Worm (Caenorhabditis elegans) whole organism, young adult: ENCODE results near the gene Y54G2A.7.

Source experiments
- B0035.1 ChIP-seq: sonication (generic microtip); optimal IDR thresholded peaks from 2 replicates; lab custom pipeline; 2016; ENCODE audit warnings: missing genetic modification characterization, mild to moderate bottlenecking, missing compliant biosample characterization, missing genotype, missing genetic modification reagents
- C17E4.6 ChIP-seq: fragments of 200-800 bp; sonication (Bioruptor generic); IDR thresholded peaks from 2 replicates; pipeline ENCODE4 v1.3.6; 2022; ENCODE audit warnings: missing genetic modification reagents, missing genetic modification characterization, missing compliant biosample characterization
- F52B5.7 ChIP-seq: sonication (generic microtip); optimal IDR thresholded peaks from 2 replicates; lab custom pipeline; 2016; ENCODE audit warnings: mild to moderate bottlenecking, missing genetic modification characterization, missing compliant biosample characterization
- K12H6.12 ChIP-seq: fragments of 200-800 bp; sonication (Bioruptor generic); optimal IDR thresholded peaks from 2 replicates; lab custom pipeline; 2018; ENCODE audit warnings: mild to moderate bottlenecking, missing genetic modification characterization, missing compliant biosample characterization
- Y53G8AR.9 ChIP-seq: fragments of 200-800 bp; sonication (Bioruptor generic); conservative IDR thresholded peaks from 2 replicates; pipeline ENCODE4 v1.3.6; 2022; ENCODE audit warnings: missing genetic modification reagents, missing genetic modification characterization, missing compliant biosample characterization
- Y67H2A.10 ChIP-seq: fragments of 200-800 bp; sonication (Bioruptor generic); conservative IDR thresholded peaks from 2 replicates; pipeline ENCODE4 v1.3.6; 2022; ENCODE audit warnings: missing genetic modification reagents, missing genetic modification characterization, missing compliant biosample characterization
- aptf-3 ChIP-seq: fragments of 200-800 bp; sonication (Bioruptor generic); IDR thresholded peaks from 2 replicates; pipeline ENCODE4 v1.3.6; 2022; ENCODE audit warnings: missing genetic modification characterization, missing compliant biosample characterization
- athp-1 ChIP-seq: sonication (generic microtip); optimal IDR thresholded peaks from 2 replicates; lab custom pipeline; 2017; ENCODE audit warnings: mild to moderate bottlenecking, missing genetic modification characterization, missing compliant biosample characterization
- attf-3 ChIP-seq: fragments of 200-800 bp; sonication (Bioruptor generic); conservative IDR thresholded peaks from 2 replicates; pipeline ENCODE4 v1.3.6; 2022; ENCODE audit warnings: missing genetic modification reagents, missing genetic modification characterization, missing compliant biosample characterization
- ceh-58 ChIP-seq: fragments of 200-800 bp; sonication (Bioruptor generic); IDR thresholded peaks from 2 replicates; pipeline ENCODE4 v1.3.6; 2022; ENCODE audit warnings: missing genetic modification characterization, missing compliant biosample characterization
- ceh-91 ChIP-seq: fragments of 200-800 bp; sonication (Bioruptor generic); IDR thresholded peaks from 2 replicates; pipeline ENCODE4 v1.3.6; 2022; ENCODE audit warnings: missing genetic modification reagents, missing genetic modification characterization, missing compliant biosample characterization
- die-1 ChIP-seq: sonication (generic microtip); optimal IDR thresholded peaks from 2 replicates; lab custom pipeline; 2016; ENCODE audit warnings: missing genotype, mild to moderate bottlenecking, missing genetic modification characterization, missing compliant biosample characterization
- efl-1 ChIP-seq: fragments of 150-350 bp; optimal IDR thresholded peaks from 2 replicates; lab custom pipeline; 2014; ENCODE audit warnings: missing biosample characterization, missing genetic modification reagents, missing genetic modification characterization
- egrh-3 ChIP-seq: fragments of 200-800 bp; sonication (Bioruptor generic); IDR thresholded peaks from 2 replicates; pipeline ENCODE4 v1.3.6; 2022; ENCODE audit warnings: missing genetic modification reagents, missing genetic modification characterization, missing compliant biosample characterization
- hlh-26 ChIP-seq: fragments of 200-800 bp; sonication (Bioruptor generic); conservative IDR thresholded peaks from 2 replicates; pipeline ENCODE4 v1.3.6; 2022; ENCODE audit warnings: missing genetic modification reagents, missing genetic modification characterization, missing compliant biosample characterization
- lag-1 ChIP-seq: fragments of 200-800 bp; sonication (Bioruptor generic); IDR thresholded peaks from 2 replicates; pipeline ENCODE4 v1.3.6; 2022; ENCODE audit warnings: missing genetic modification reagents, missing genetic modification characterization, missing compliant biosample characterization
- let-607 ChIP-seq, 2 experiments: fragments of 200-800 bp in 1 of 2; sonication (Bioruptor generic) in 1 of 2; sonication (generic microtip) in 1 of 2; optimal IDR thresholded peaks; 2 replicates each; lab custom pipeline; 2016 to 2018; ENCODE audit warnings: mild to moderate bottlenecking in 2 of 2, missing compliant biosample characterization in 2 of 2, missing genetic modification characterization in 2 of 2, moderate library complexity in 2 of 2, missing genotype in 1 of 2
- lir-1 ChIP-seq: fragments of 200-800 bp; sonication (Bioruptor generic); conservative IDR thresholded peaks from 2 replicates; pipeline ENCODE4 v1.3.6; 2022; ENCODE audit warnings: missing genetic modification reagents, missing genetic modification characterization, missing compliant biosample characterization
- lsl-1 ChIP-seq: fragments of 200-800 bp; sonication (Bioruptor generic); optimal IDR thresholded peaks from 2 replicates; lab custom pipeline; 2018; ENCODE audit warnings: mild to moderate bottlenecking, missing genetic modification characterization, moderate library complexity, missing compliant biosample characterization
- madf-10 ChIP-seq: sonication (generic microtip); optimal IDR thresholded peaks from 2 replicates; lab custom pipeline; 2016; ENCODE audit warnings: mild to moderate bottlenecking, missing genetic modification characterization, missing compliant biosample characterization
- mel-28 ChIP-seq: sonication (generic microtip); optimal IDR thresholded peaks from 2 replicates; lab custom pipeline; 2016; ENCODE audit warnings: borderline replicate concordance, mild to moderate bottlenecking, missing genetic modification characterization, missing compliant biosample characterization
- mxl-1 ChIP-seq: sonication (generic microtip); optimal IDR thresholded peaks from 2 replicates; lab custom pipeline; 2016; ENCODE audit warnings: missing genetic modification characterization, missing compliant biosample characterization
- nfya-1 ChIP-seq: sonication (generic microtip); optimal IDR thresholded peaks from 2 replicates; lab custom pipeline; 2017; ENCODE audit warnings: antibody characterized with exemption, missing compliant biosample characterization, missing genetic modification characterization, borderline replicate concordance; ENCODE audit not compliant: insufficient read depth
- nfyb-1 ChIP-seq: fragments of 200-800 bp; sonication (Bioruptor generic); IDR thresholded peaks from 2 replicates; pipeline ENCODE4 v1.3.6; 2022; ENCODE audit warnings: missing genetic modification reagents, missing genetic modification characterization, missing compliant biosample characterization
- nhr-80 ChIP-seq: sonication (generic microtip); optimal IDR thresholded peaks from 2 replicates; lab custom pipeline; 2016; ENCODE audit warnings: missing genetic modification characterization, missing compliant biosample characterization
- pha-4 ChIP-seq: fragments of 150-350 bp; sonication (generic microtip); optimal IDR thresholded peaks from 2 replicates; lab custom pipeline; 2014; ENCODE audit warnings: missing biosample characterization, missing genetic modification reagents, missing genetic modification characterization
- rec-8 ChIP-seq, 2 experiments: sonication (generic microtip); optimal IDR thresholded peaks; 2 replicates each; lab custom pipeline; 2016; ENCODE audit warnings: mild to moderate bottlenecking in 2 of 2, missing genetic modification characterization in 2 of 2, missing genetic modification reagents in 2 of 2, missing genotype in 2 of 2, missing biosample characterization in 1 of 2, missing compliant biosample characterization in 1 of 2, moderate library complexity in 1 of 2
- repo-1 ChIP-seq: sonication (generic microtip); optimal IDR thresholded peaks from 2 replicates; lab custom pipeline; 2017; ENCODE audit warnings: mild to moderate bottlenecking, missing genetic modification characterization, missing compliant biosample characterization
- sdz-38 ChIP-seq: sonication (generic microtip); optimal IDR thresholded peaks from 2 replicates; lab custom pipeline; 2016; ENCODE audit warnings: missing genotype, missing genetic modification characterization, missing compliant biosample characterization
- snpc-1.3 ChIP-seq: sonication (generic microtip); optimal IDR thresholded peaks from 2 replicates; lab custom pipeline; 2017; ENCODE audit warnings: missing genetic modification characterization, mild to moderate bottlenecking, missing compliant biosample characterization, antibody characterized with exemption, moderate library complexity, missing genotype, missing genetic modification reagents; ENCODE audit not compliant: insufficient read depth
- snpc-4 ChIP-seq, 5 experiments: fragments of 150-350 bp in 1 of 5; sonication (generic microtip) in 4 of 5; optimal IDR thresholded peaks; 2 replicates each; lab custom pipeline; 2014 to 2018; ENCODE audit warnings: missing genetic modification characterization in 5 of 5, missing biosample characterization in 3 of 5, antibody characterized with exemption in 2 of 5, mild to moderate bottlenecking in 2 of 5, missing compliant biosample characterization in 2 of 5, missing genotype in 2 of 5, moderate library complexity in 2 of 5, missing genetic modification reagents in 1 of 5
- tbp1 ChIP-seq: fragments of 200-800 bp; sonication (Bioruptor generic); optimal IDR thresholded peaks from 2 replicates; lab custom pipeline; 2018; ENCODE audit warnings: mild to moderate bottlenecking, missing genetic modification characterization, missing compliant biosample characterization
- tlf-1 ChIP-seq: fragments of 200-800 bp; sonication (Bioruptor generic); optimal IDR thresholded peaks from 2 replicates; lab custom pipeline; 2018; ENCODE audit warnings: mild to moderate bottlenecking, missing genetic modification characterization, missing compliant biosample characterization
- unc-62 ChIP-seq: fragments of 150-350 bp; optimal IDR thresholded peaks from 2 replicates; lab custom pipeline; 2014; ENCODE audit warnings: missing biosample characterization, missing genetic modification reagents, missing genetic modification characterization
- xnd-1 ChIP-seq: sonication (generic microtip); optimal IDR thresholded peaks from 2 replicates; lab custom pipeline; 2016; ENCODE audit warnings: missing genotype, missing genetic modification reagents, missing genetic modification characterization, missing compliant biosample characterization
- ztf-22 ChIP-seq: fragments of 200-800 bp; sonication (Bioruptor generic); optimal IDR thresholded peaks from 2 replicates; lab custom pipeline; 2018; ENCODE audit warnings: mild to moderate bottlenecking, missing genetic modification characterization, moderate library complexity, missing compliant biosample characterization
- ztf-25 ChIP-seq: fragments of 200-800 bp; sonication (Bioruptor generic); IDR thresholded peaks from 2 replicates; pipeline ENCODE4 v1.3.6; 2022; ENCODE audit warnings: missing genetic modification reagents, missing genetic modification characterization, missing compliant biosample characterization
- ztf-28 ChIP-seq: fragments of 200-800 bp; sonication (Bioruptor generic); IDR thresholded peaks from 2 replicates; pipeline ENCODE4 v1.3.6; 2022; ENCODE audit warnings: missing genetic modification reagents, missing genetic modification characterization, missing compliant biosample characterization
- ztf-6 ChIP-seq: fragments of 200-800 bp; sonication (Bioruptor generic); IDR thresholded peaks from 2 replicates; pipeline ENCODE4 v1.3.6; 2022; ENCODE audit warnings: missing genetic modification reagents, missing genetic modification characterization, missing compliant biosample characterization

The Y54G2A.7 gene

DNA sequence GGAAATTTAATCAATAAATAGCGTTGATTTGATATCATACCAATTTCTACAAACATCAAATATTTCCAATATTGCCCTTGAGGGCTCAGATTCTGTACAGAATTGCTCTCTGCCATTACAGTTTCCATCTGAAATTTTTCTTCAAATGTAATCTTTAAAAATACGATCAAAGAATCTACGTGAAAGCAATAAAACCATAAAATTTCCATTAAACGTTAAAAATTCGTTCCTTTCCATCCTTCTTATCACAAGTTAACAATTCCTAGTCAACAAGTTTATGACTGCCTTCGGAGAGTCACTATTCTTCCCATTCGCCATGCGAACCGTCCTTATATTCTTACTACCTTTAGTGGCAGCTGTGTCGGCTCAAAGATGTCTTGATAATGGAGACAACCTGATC, 3.0 kb upstream of the Y54G2A.7 start, which contains the start of gene clec-82:
TSS of gene clec-82 (plus strand) at position 301 of the 400 bp plus-strand sequence.
- TF ChIP-seq attf-3 (no peak), ztf-22 (no peak), repo-1 (tag; lab: Kevin White, UChicago) (no peak), K12H6.12 (tag; lab: Kevin White, UChicago) (no peak), Y53G8AR.9 (GFP tag; lab: Robert Waterston, UW) (no peak), ztf-28 (GFP tag; lab: Robert Waterston, UW) (no peak), egrh-3 (GFP tag; lab: Robert Waterston, UW) (no peak), ceh-91 (GFP tag; lab: Robert Waterston, UW) (no peak), athp-1 (no peak)

DNA sequence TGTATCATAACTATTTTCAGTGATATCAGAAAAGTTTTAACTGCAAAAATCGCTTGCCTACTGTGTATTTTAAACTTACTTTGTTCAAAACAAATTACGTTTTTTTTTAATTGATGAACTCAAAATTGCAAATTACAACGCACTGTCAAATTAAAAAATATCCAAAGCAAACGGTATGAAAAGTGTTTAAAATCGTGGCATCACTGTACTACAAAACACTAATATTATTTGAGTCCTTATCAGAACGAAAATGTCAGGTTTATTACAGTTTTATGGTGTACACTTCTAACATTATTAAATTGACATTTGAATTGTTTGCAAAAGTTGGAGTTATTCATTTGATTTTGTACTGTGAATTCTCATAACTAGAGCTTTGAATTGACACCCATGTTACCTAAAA, 2.9 kb downstream of the Y54G2A.7 start, which contains the start of gene clec-83:
TSS of gene clec-83 (minus strand) at position 213 of the 400 bp plus-strand sequence.
- TF ChIP-seq tlf-1: no peak
- peak; percentile 62 for TF ChIP-seq nhr-80 (tag; lab: Kevin White, UChicago)

DNA sequence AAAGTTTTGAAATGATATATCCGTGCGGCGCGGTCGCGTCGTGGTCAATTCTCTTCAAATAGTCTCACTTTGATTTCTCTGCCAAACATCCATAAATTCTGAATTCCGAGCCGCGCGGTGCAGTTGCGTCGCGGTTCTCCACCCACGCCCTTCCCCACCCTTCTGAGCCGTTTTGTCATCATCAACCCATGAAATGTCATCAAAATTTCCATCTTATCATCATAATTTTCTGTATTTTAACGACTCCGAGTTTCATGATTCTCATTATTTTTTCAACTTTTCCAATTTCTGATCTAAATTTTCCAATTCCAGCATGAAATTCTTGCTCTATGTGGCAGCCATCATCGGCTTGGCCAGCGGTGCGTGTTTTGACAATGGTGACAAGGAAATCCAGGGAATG, 3.8 kb downstream of the Y54G2A.7 start, which contains the start of gene clec-84:
TSS of gene clec-84 (plus strand) at position 301 of the 400 bp plus-strand sequence.
- TF ChIP-seq tbp1 (GFP tag; lab: Kevin White, UChicago) (no peak), snpc-4 (GFP tag; optimal IDR thresholded peaks at IDR 0.05; lab: Kevin White, UChicago) (no peak), snpc-4 (tag; optimal IDR thresholded peaks at IDR 0.05; lab: Kevin White, UChicago) (no peak), efl-1 (no peak), nfya-1 (tag; lab: Kevin White, UChicago) (no peak), sdz-38 (no peak), mel-28 (tag; lab: Kevin White, UChicago) (no peak), lag-1 (GFP tag; lab: Robert Waterston, UW) (no peak), nfyb-1 (GFP tag; lab: Robert Waterston, UW) (no peak), rec-8 (tag; optimal IDR thresholded peaks at IDR 0.05; lab: Kevin White, UChicago) (no peak), ztf-6 (GFP tag; lab: Robert Waterston, UW) (no peak), madf-10 (tag; lab: Kevin White, UChicago) (no peak), let-607 (tag; optimal IDR thresholded peaks at IDR 0.05; lab: Kevin White, UChicago) (no peak), xnd-1 (tag; lab: Kevin White, UChicago) (no peak)

DNA sequence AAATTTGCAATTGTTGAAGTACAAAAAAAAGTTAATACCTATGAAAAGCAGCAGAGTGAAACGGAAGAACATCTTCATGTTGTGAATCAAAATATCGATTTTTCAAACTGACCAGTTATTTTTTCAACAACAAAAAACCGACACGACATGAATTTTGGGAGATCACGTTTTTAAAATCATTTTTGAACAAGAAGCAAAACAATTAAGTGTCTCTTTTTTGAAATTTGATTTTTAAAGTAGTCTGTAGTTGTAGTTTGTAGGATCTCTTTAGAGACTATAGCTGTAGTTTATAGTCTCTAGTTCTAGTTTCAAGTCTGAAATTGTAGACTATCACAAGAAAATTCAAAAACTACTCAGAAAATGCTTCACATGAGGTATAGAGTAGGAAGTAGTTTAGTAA, 5.5 kb downstream of the Y54G2A.7 start, which contains the start of gene Y54G2A.15:
TSS of gene Y54G2A.15 (minus strand) at position 101 of the 400 bp plus-strand sequence.
- TF ChIP-seq ztf-25 (GFP tag; lab: Robert Waterston, UW) (no peak), pha-4 (no peak), die-1 (tag; lab: Kevin White, UChicago) (no peak), aptf-3 (GFP tag; lab: Robert Waterston, UW) (no peak), ceh-58 (GFP tag; lab: Robert Waterston, UW) (no peak), lir-1 (GFP tag; lab: Robert Waterston, UW) (no peak), F52B5.7 (tag; lab: Kevin White, UChicago) (no peak), mxl-1 (tag; lab: Kevin White, UChicago) (no peak), C17E4.6 (GFP tag; lab: Robert Waterston, UW) (no peak), ztf-22 (no peak), madf-10 (tag; lab: Kevin White, UChicago) (no peak), snpc-1.3 (tag; lab: Kevin White, UChicago) (no peak), B0035.1 (tag; lab: Kevin White, UChicago) (no peak), hlh-26 (GFP tag; lab: Robert Waterston, UW) (no peak), lsl-1 (GFP tag; lab: Kevin White, UChicago) (no peak), unc-62 (no peak), Y67H2A.10 (no peak), snpc-4 (GFP tag; optimal IDR thresholded peaks at IDR 0.05; lab: Kevin White, UChicago) (no peak), snpc-4 (tag; optimal IDR thresholded peaks at IDR 0.05; lab: Kevin White, UChicago) (no peak)
